Fruit fly (Drosophila melanogaster) whole organism, embryonic: ENCODE data around the gene CG31798.

ENCODE experiments used
- B-H2 ChIP-seq: fragments of 200-800 bp; sonication (Bioruptor generic); optimal IDR thresholded peaks from 2 replicates; lab custom pipeline; 2018; ENCODE audit warnings: missing biosample characterization, mild to moderate bottlenecking, missing genetic modification characterization
- CG10959 ChIP-seq: fragments of 200-800 bp; sonication (Bioruptor generic); IDR thresholded peaks from 2 replicates; pipeline ENCODE4 v1.3.6; 2022; ENCODE audit warnings: missing biosample characterization, missing genetic modification characterization
- CG11247 ChIP-seq: fragments of 200-800 bp; sonication (Bioruptor generic); IDR thresholded peaks from 2 replicates; pipeline ENCODE4 v1.3.6; 2022; ENCODE audit warnings: missing biosample characterization, missing genetic modification characterization
- CG11695 ChIP-seq: fragments of 200-800 bp; sonication (Bioruptor generic); IDR thresholded peaks from 3 replicates; pipeline ENCODE4 v1.3.6; 2022; ENCODE audit warnings: missing biosample characterization, missing genetic modification characterization
- CG12744 ChIP-seq: fragments of 200-800 bp; sonication (Bioruptor generic); optimal IDR thresholded peaks from 2 replicates; lab custom pipeline; 2016; ENCODE audit warnings: missing biosample characterization, missing genetic modification characterization
- CG15514 ChIP-seq: fragments of 200-800 bp; sonication (Bioruptor generic); optimal IDR thresholded peaks from 3 replicates; lab custom pipeline; 2017; ENCODE audit warnings: missing biosample characterization, missing genetic modification characterization, mild to moderate bottlenecking, moderate library complexity, missing genetic modification reagents
- CG2202 ChIP-seq: fragments of 200-800 bp; sonication (Bioruptor generic); optimal IDR thresholded peaks from 2 replicates; lab custom pipeline; 2018; ENCODE audit warnings: missing biosample characterization, mild to moderate bottlenecking, missing genetic modification characterization
- CG4617 ChIP-seq: fragments of 200-800 bp; sonication (Bioruptor generic); optimal IDR thresholded peaks from 3 replicates; lab custom pipeline; 2016; ENCODE audit warnings: missing biosample characterization, missing genetic modification characterization, borderline replicate concordance
- CG4820 ChIP-seq: fragments of 200-800 bp; sonication (Bioruptor generic); optimal IDR thresholded peaks from 3 replicates; lab custom pipeline; 2016; ENCODE audit warnings: missing biosample characterization, missing genetic modification characterization
- CG6683 ChIP-seq: fragments of 200-800 bp; sonication (Bioruptor generic); optimal IDR thresholded peaks from 2 replicates; lab custom pipeline; 2017; ENCODE audit warnings: missing biosample characterization, mild to moderate bottlenecking, missing genetic modification characterization, missing genetic modification reagents
- CG7928 ChIP-seq: fragments of 200-800 bp; sonication (Bioruptor generic); optimal IDR thresholded peaks from 2 replicates; lab custom pipeline; 2017; ENCODE audit warnings: missing biosample characterization, mild to moderate bottlenecking, missing genetic modification characterization
- CG7963 ChIP-seq: fragments of 200-800 bp; sonication (Bioruptor generic); IDR thresholded peaks from 3 replicates; pipeline ENCODE4 v1.3.6; 2022; ENCODE audit warnings: missing biosample characterization, missing genetic modification characterization; ENCODE audit not compliant: partially characterized antibody
- CG8388 ChIP-seq: fragments of 200-800 bp; sonication (Bioruptor generic); optimal IDR thresholded peaks from 2 replicates; lab custom pipeline; 2019; ENCODE audit warnings: missing biosample characterization, mild to moderate bottlenecking, missing genetic modification characterization, moderate library complexity
- CHES-1-like ChIP-seq: fragments of 200-800 bp; sonication (Bioruptor generic); optimal IDR thresholded peaks from 2 replicates; lab custom pipeline; 2016; ENCODE audit warnings: missing biosample characterization, missing genetic modification characterization
- Dek ChIP-seq: fragments of 200-800 bp; sonication (Bioruptor generic); optimal IDR thresholded peaks from 3 replicates; lab custom pipeline; 2019; ENCODE audit warnings: missing biosample characterization, mild to moderate bottlenecking, missing genetic modification characterization, moderate library complexity
- Dfd ChIP-seq, 2 experiments: fragments of >200 bp; optimal IDR thresholded peaks; 2 replicates each; lab custom pipeline; 2017; ENCODE audit warnings: missing biosample characterization in 2 of 2, missing genetic modification characterization in 2 of 2
- Dll ChIP-seq: fragments of 200-800 bp; sonication (Bioruptor generic); IDR thresholded peaks from 4 replicates; pipeline ENCODE4 v1.3.6; 2022; ENCODE audit warnings: missing biosample characterization, missing genetic modification characterization; ENCODE audit not compliant: partially characterized antibody
- E2f1 ChIP-seq: fragments of 200-800 bp; sonication (Bioruptor generic); IDR thresholded peaks from 2 replicates; pipeline ENCODE4 v1.3.6; 2022; ENCODE audit warnings: missing biosample characterization, missing genetic modification characterization
- Fer2 ChIP-seq: fragments of 200-800 bp; sonication (Bioruptor generic); optimal IDR thresholded peaks from 2 replicates; lab custom pipeline; 2018; ENCODE audit warnings: missing biosample characterization, mild to moderate bottlenecking, missing genetic modification characterization, moderate library complexity
- GATAe ChIP-seq: fragments of 200-800 bp; sonication (Bioruptor generic); conservative IDR thresholded peaks from 2 replicates; pipeline ENCODE4 v1.3.6; 2022; ENCODE audit warnings: missing biosample characterization, missing genetic modification characterization
- H15 ChIP-seq: fragments of 200-800 bp; sonication (Bioruptor generic); IDR thresholded peaks from 3 replicates; pipeline ENCODE4 v1.3.6; 2022; ENCODE audit warnings: missing biosample characterization, missing genetic modification characterization
- HLH54F ChIP-seq: fragments of 200-800 bp; sonication (Bioruptor generic); optimal IDR thresholded peaks from 3 replicates; lab custom pipeline; 2016; ENCODE audit warnings: missing biosample characterization, missing genetic modification characterization
- Hr78 ChIP-seq, 2 experiments: fragments of 200-800 bp in 1 of 2; fragments of >200 bp in 1 of 2; sonication (Bioruptor generic) in 1 of 2; optimal IDR thresholded peaks; 2 replicates each; lab custom pipeline; 2017 to 2019; ENCODE audit warnings: missing biosample characterization in 2 of 2, missing genetic modification characterization in 2 of 2, mild to moderate bottlenecking in 1 of 2, moderate library complexity in 1 of 2
- Mad ChIP-seq: fragments of 200-800 bp; sonication (Bioruptor generic); optimal IDR thresholded peaks from 2 replicates; lab custom pipeline; 2016; ENCODE audit warnings: missing biosample characterization, missing genetic modification characterization
- Neu2 ChIP-seq: fragments of 200-800 bp; sonication (Bioruptor generic); optimal IDR thresholded peaks from 3 replicates; lab custom pipeline; 2016; ENCODE audit warnings: missing biosample characterization, missing genetic modification characterization, borderline replicate concordance
- Oli ChIP-seq: fragments of 200-800 bp; sonication (Bioruptor generic); optimal IDR thresholded peaks from 2 replicates; lab custom pipeline; 2018; ENCODE audit warnings: missing biosample characterization, mild to moderate bottlenecking, missing genetic modification characterization, moderate library complexity
- Rx ChIP-seq: fragments of 200-800 bp; sonication (Bioruptor generic); IDR thresholded peaks from 2 replicates; pipeline ENCODE4 v1.3.6; 2022; ENCODE audit warnings: missing biosample characterization, missing genetic modification characterization
- Six4 ChIP-seq: fragments of 200-800 bp; sonication (Bioruptor generic); optimal IDR thresholded peaks from 2 replicates; lab custom pipeline; 2016; ENCODE audit warnings: missing biosample characterization, missing genetic modification characterization
- TFAM ChIP-seq: fragments of 200-800 bp; sonication (Bioruptor generic); optimal IDR thresholded peaks from 2 replicates; lab custom pipeline; 2017; ENCODE audit warnings: missing biosample characterization, missing genetic modification characterization, inconsistent platforms
- Tbp ChIP-seq: fragments of >200 bp; optimal IDR thresholded peaks from 2 replicates; lab custom pipeline; 2018; ENCODE audit warnings: missing biosample characterization, missing genetic modification characterization
- ac ChIP-seq: fragments of 200-800 bp; sonication (Bioruptor generic); optimal IDR thresholded peaks from 3 replicates; lab custom pipeline; 2017; ENCODE audit warnings: missing biosample characterization, mild to moderate bottlenecking, missing genetic modification characterization
- az2 ChIP-seq: fragments of 200-800 bp; sonication (Bioruptor generic); optimal IDR thresholded peaks from 3 replicates; lab custom pipeline; 2016; ENCODE audit warnings: missing biosample characterization, missing genetic modification characterization
- bowl ChIP-seq: fragments of 200-800 bp; sonication (Bioruptor generic); IDR thresholded peaks from 2 replicates; pipeline ENCODE4 v1.3.6; 2022; ENCODE audit warnings: missing biosample characterization, missing genetic modification characterization
- btn ChIP-seq: fragments of 200-800 bp; sonication (Bioruptor generic); optimal IDR thresholded peaks from 2 replicates; lab custom pipeline; 2016; ENCODE audit warnings: missing biosample characterization, missing genetic modification characterization
- cato ChIP-seq: fragments of 200-800 bp; sonication (Bioruptor generic); optimal IDR thresholded peaks from 2 replicates; lab custom pipeline; 2016; ENCODE audit warnings: missing biosample characterization, missing genetic modification characterization, borderline replicate concordance
- fd64A ChIP-seq: fragments of 200-800 bp; sonication (Bioruptor generic); optimal IDR thresholded peaks from 3 replicates; lab custom pipeline; 2018; ENCODE audit warnings: missing biosample characterization, mild to moderate bottlenecking, missing genetic modification characterization
- fru ChIP-seq: fragments of >200 bp; optimal IDR thresholded peaks from 2 replicates; lab custom pipeline; 2017
- ftz-f1 ChIP-seq: fragments of 200-800 bp; sonication (Bioruptor generic); optimal IDR thresholded peaks from 2 replicates; lab custom pipeline; 2016; ENCODE audit warnings: missing biosample characterization, missing genetic modification characterization
- gcm2 ChIP-seq: fragments of 200-800 bp; sonication (Bioruptor generic); optimal IDR thresholded peaks from 2 replicates; lab custom pipeline; 2016; ENCODE audit warnings: missing biosample characterization, missing genetic modification characterization
- grau ChIP-seq: fragments of 200-800 bp; optimal IDR thresholded peaks from 3 replicates; lab custom pipeline; 2019; ENCODE audit warnings: missing biosample characterization, mild to moderate bottlenecking, missing genetic modification characterization, moderate library complexity
- her ChIP-seq: fragments of 200-800 bp; sonication (Bioruptor generic); optimal IDR thresholded peaks from 2 replicates; lab custom pipeline; 2016; ENCODE audit warnings: missing biosample characterization, missing genetic modification characterization
- kni ChIP-seq: fragments of 200-800 bp; sonication (Bioruptor generic); optimal IDR thresholded peaks from 3 replicates; lab custom pipeline; 2017; ENCODE audit warnings: mild to moderate bottlenecking, missing biosample characterization, missing genetic modification reagents, missing genetic modification characterization
- nerfin-2 ChIP-seq: fragments of 200-800 bp; sonication (Bioruptor generic); IDR thresholded peaks from 2 replicates; pipeline ENCODE4 v1.3.6; 2022; ENCODE audit warnings: missing biosample characterization, missing genetic modification characterization; ENCODE audit not compliant: partially characterized antibody
- peb ChIP-seq: fragments of 200-800 bp; sonication (Bioruptor generic); IDR thresholded peaks from 2 replicates; pipeline ENCODE4 v1.3.6; 2022; ENCODE audit warnings: missing biosample characterization, missing genetic modification characterization
- ranshi ChIP-seq: fragments of 200-800 bp; sonication (Bioruptor generic); IDR thresholded peaks from 2 replicates; pipeline ENCODE4 v1.3.6; 2022; ENCODE audit warnings: missing biosample characterization, missing genetic modification characterization
- ro ChIP-seq: fragments of 200-800 bp; sonication (Bioruptor generic); IDR thresholded peaks from 2 replicates; pipeline ENCODE4 v1.3.6; 2022; ENCODE audit warnings: missing biosample characterization, missing genetic modification characterization
- scrt ChIP-seq: fragments of 200-800 bp; sonication (Bioruptor generic); optimal IDR thresholded peaks from 2 replicates; lab custom pipeline; 2018; ENCODE audit warnings: missing biosample characterization, mild to moderate bottlenecking, missing genetic modification characterization, moderate library complexity
- sob ChIP-seq: fragments of 200-800 bp; sonication (Bioruptor generic); IDR thresholded peaks from 2 replicates; pipeline ENCODE4 v1.3.6; 2022; ENCODE audit warnings: missing biosample characterization, missing genetic modification characterization
- zen ChIP-seq: fragments of 200-800 bp; sonication (Bioruptor generic); optimal IDR thresholded peaks from 3 replicates; lab custom pipeline; 2018; ENCODE audit warnings: missing biosample characterization, mild to moderate bottlenecking, missing genetic modification characterization, moderate library complexity
- zfh1 ChIP-seq: fragments of 200-800 bp; sonication (Bioruptor generic); IDR thresholded peaks from 3 replicates; pipeline ENCODE4 v1.3.6; 2022; ENCODE audit warnings: missing biosample characterization, missing genetic modification characterization

The CG31798 gene

dm6 chr2L:19423467-19424122 is 29.6 kb downstream of the CG31798 start, which contains the start of the genes Alp12 and CG13085:
Alp12 (plus strand) TSS chr2L:19424050.
CG13085 (plus strand) TSS chr2L:19424050.
- TF ChIP-seq grau, result peak; percentile 98
- TF ChIP-seq E2f1 (GFP tag; lab: Robert Waterston, UW), result peak; percentile 96
- TF ChIP-seq B-H2, result peak; percentile 97
- peak; percentile 83 for TF ChIP-seq btn
- peak; percentile 87 for TF ChIP-seq her (GFP tag; lab: Kevin White, UChicago)
- peak; percentile 92 for TF ChIP-seq CHES-1-like (GFP tag; lab: Kevin White, UChicago)
- TF ChIP-seq H15, result peak; percentile 92
- TF ChIP-seq CG4820 (GFP tag; lab: Kevin White, UChicago), result peak; percentile 95
- TF ChIP-seq ac, result peak; percentile 73
- peak; percentile 99 for TF ChIP-seq Oli (tag; lab: Kevin White, UChicago)
- peak; percentile 87 for TF ChIP-seq peb (GFP tag; lab: Robert Waterston, UW)
- no peak for TF ChIP-seq CG7963 (GFP tag; lab: Robert Waterston, UW)
- peak; percentile 96 for TF ChIP-seq scrt (GFP tag; lab: Kevin White, UChicago)
- peak; percentile 92 for TF ChIP-seq CG15514 (GFP tag; lab: Kevin White, UChicago)
- TF ChIP-seq HLH54F (GFP tag; lab: Kevin White, UChicago), result peak; percentile 91
- TF ChIP-seq bowl, result peak; percentile 86
- peak; percentile 93 for TF ChIP-seq fd64A (GFP tag; lab: Kevin White, UChicago)
- TF ChIP-seq zfh1, result peak; percentile 91
- peak; percentile 97 for TF ChIP-seq sob (GFP tag; lab: Robert Waterston, UW)
- peak; percentile 97 for TF ChIP-seq CG8388
- TF ChIP-seq CG11695 (GFP tag; lab: Robert Waterston, UW), result peak; percentile 98
- no peak for TF ChIP-seq fru (lab: Kevin White, UChicago)
- peak; percentile 85 for TF ChIP-seq CG4617 (GFP tag; lab: Kevin White, UChicago)
- TF ChIP-seq Rx (GFP tag; lab: Robert Waterston, UW), result peak; percentile 88
- TF ChIP-seq CG12744 (GFP tag; lab: Kevin White, UChicago), result peak; percentile 95
- peak; percentile 98 for TF ChIP-seq az2
- peak; percentile 42 for TF ChIP-seq Neu2 (GFP tag; lab: Kevin White, UChicago)
- TF ChIP-seq Dek, result peak; percentile 98
- TF ChIP-seq Tbp (GFP tag; lab: Kevin White, UChicago), result no peak
- TF ChIP-seq CG6683 (GFP tag; lab: Kevin White, UChicago), result peak; percentile 98
- peak; percentile 67 for TF ChIP-seq ftz-f1 (GFP tag; lab: Kevin White, UChicago)
- no peak for TF ChIP-seq Dfd (GFP tag; optimal IDR thresholded peaks at IDR 0.05; lab: Kevin White, UChicago)
- TF ChIP-seq zen (tag; lab: Kevin White, UChicago), result peak; percentile 92
- no peak for TF ChIP-seq nerfin-2 (GFP tag; lab: Robert Waterston, UW)
- peak; percentile 89 for TF ChIP-seq ranshi (GFP tag; lab: Robert Waterston, UW)
- TF ChIP-seq Fer2 (tag; lab: Kevin White, UChicago), result peak; percentile 94
- TF ChIP-seq Six4 (GFP tag; lab: Kevin White, UChicago), result peak; percentile 95
- TF ChIP-seq CG10959 (GFP tag; lab: Robert Waterston, UW), result peak; percentile 87
- TF ChIP-seq GATAe (GFP tag; lab: Robert Waterston, UW), result peak; percentile 86
- TF ChIP-seq cato (GFP tag; lab: Kevin White, UChicago), result peak; percentile 94
- peak; percentile 93 for TF ChIP-seq CG2202 (tag; lab: Kevin White, UChicago)
- TF ChIP-seq Mad (GFP tag; lab: Kevin White, UChicago), result peak; percentile 95
- peak; percentile 83 for TF ChIP-seq TFAM (GFP tag; lab: Kevin White, UChicago)
- TF ChIP-seq CG7928 (GFP tag; lab: Kevin White, UChicago), result peak; percentile 79
- no peak; the same call in 3 of the 4 replicates for TF ChIP-seq Dll
- TF ChIP-seq kni, result peak; percentile 97
- TF ChIP-seq ro (GFP tag; lab: Robert Waterston, UW), result peak; percentile 93
- TF ChIP-seq CG11247 (GFP tag; lab: Robert Waterston, UW), result peak; percentile 92
- TF ChIP-seq gcm2 (GFP tag; lab: Kevin White, UChicago), result peak; percentile 88
- TF ChIP-seq Hr78 (GFP tag; optimal IDR thresholded peaks at IDR 0.05; lab: Kevin White, UChicago), result peak in 1 of 2 experiments; percentile 94
